Worm (Caenorhabditis elegans): ENCODE results near the gene F58F9.4.

Gene F58F9.4

ce11 chrIV:6206294-6206776, 24.5 kb upstream of the F58F9.4 start, which contains the start of gene C49A9.10:
Gene C49A9.10 (minus strand): TSS chrIV:6206344.
- TF ChIP-seq snpc-4 (tag; optimal IDR thresholded peaks at IDR 0.05) (no peak), mdl-1 (tag; optimal IDR thresholded peaks at IDR 0.05) (no peak), lin-15B (tag; optimal IDR thresholded peaks at IDR 0.05) (no peak), zip-11 (GFP tag; IDR thresholded peaks at IDR 0.05) (no peak), dmd-6 (GFP tag; IDR thresholded peaks at IDR 0.05) (no peak; the same call in 1 of the 2 replicates), mes-2 (tag; optimal IDR thresholded peaks at IDR 0.05; ENCODE audit: poor library complexity, severe bottlenecking) (peak; percentile 100), dmd-8 (GFP tag; IDR thresholded peaks at IDR 0.05) (no peak), ctbp-1 (GFP tag; IDR thresholded peaks at IDR 0.05) (0 out of 2 replicates have a peak, but pooled peaks have one; percentile 28), nhr-10 (tag; optimal IDR thresholded peaks at IDR 0.05) (no peak), ZK546.5 (tag; optimal IDR thresholded peaks at IDR 0.05) (no peak), madf-5 (GFP tag; IDR thresholded peaks at IDR 0.05) (no peak), nhr-48 (tag; optimal IDR thresholded peaks at IDR 0.05) (peak; percentile 52), ZK337.2 (GFP tag; IDR thresholded peaks at IDR 0.05) (peak; percentile 94), dve-1 (tag; optimal IDR thresholded peaks at IDR 0.05; ENCODE audit: insufficient read depth) (peak; percentile 73), cey-2 (tag; optimal IDR thresholded peaks at IDR 0.05; ENCODE audit: borderline replicate concordance, insufficient read depth) (no peak), Y105C5A.15 (GFP tag; IDR thresholded peaks at IDR 0.05) (no peak), Y5F2A.4 (GFP tag; optimal IDR thresholded peaks at IDR 0.05) (no peak), egl-27 (tag; optimal IDR thresholded peaks at IDR 0.05) (no peak), F10B5.3 (tag; optimal IDR thresholded peaks at IDR 0.05) (peak; percentile 59), set-16 (GFP tag; IDR thresholded peaks at IDR 0.05) (no peak), arid-1 (GFP tag; conservative IDR thresholded peaks at IDR 0.05) (no peak), aly-2 (tag; optimal IDR thresholded peaks at IDR 0.05) (no peak), madf-9 (GFP tag; conservative IDR thresholded peaks at IDR 0.05) (no peak), mdt-29 (GFP tag; IDR thresholded peaks at IDR 0.05) (peak; percentile 71), gei-8 (GFP tag; optimal IDR thresholded peaks at IDR 0.05) (no peak), nhr-102 (tag; optimal IDR thresholded peaks at IDR 0.05) (peak; percentile 74), hmg-1.1 (GFP tag; IDR thresholded peaks at IDR 0.05) (no peak), lin-38 (GFP tag; IDR thresholded peaks at IDR 0.05) (peak; percentile 76; the same call in 1 of the 2 replicates), zfp-3 (GFP tag; conservative IDR thresholded peaks at IDR 0.05) (no peak), F49E8.2 (tag; optimal IDR thresholded peaks at IDR 0.05; ENCODE audit: borderline replicate concordance) (peak; percentile 82), nhr-111 (GFP tag; optimal IDR thresholded peaks at IDR 0.05) (no peak), lin-29 (GFP tag; IDR thresholded peaks at IDR 0.05) (no peak), nhr-77 (tag; optimal IDR thresholded peaks at IDR 0.05) (peak; percentile 59), spr-3 (GFP tag; optimal IDR thresholded peaks at IDR 0.05) (no peak), unc-39 (tag; optimal IDR thresholded peaks at IDR 0.05) (no peak), lin-13 (GFP tag; optimal IDR thresholded peaks at IDR 0.05) (peak; percentile 36), zag-1 (tag; optimal IDR thresholded peaks at IDR 0.05) (no peak), ama-1 (optimal IDR thresholded peaks at IDR 0.05) (no peak), zfp-2 (tag; optimal IDR thresholded peaks at IDR 0.05) (no peak), lsy-2 (tag; optimal IDR thresholded peaks at IDR 0.05) (peak in 1 of 2 experiments; percentile 89), zip-2 (tag; optimal IDR thresholded peaks at IDR 0.05) (no peak), F37D6.2 (tag; optimal IDR thresholded peaks at IDR 0.05) (peak; percentile 33), nhr-41 (GFP tag; IDR thresholded peaks at IDR 0.05) (no peak), ceh-20 (GFP tag; IDR thresholded peaks at IDR 0.05) (no peak; the same call in 1 of the 2 replicates), tra-1 (GFP tag; IDR thresholded peaks at IDR 0.05) (peak; percentile 73; the same call in 1 of the 2 replicates), duxl-1 (tag; optimal IDR thresholded peaks at IDR 0.05; ENCODE audit: poor library complexity) (peak; percentile 69), jun-1 (tag; optimal IDR thresholded peaks at IDR 0.05) (no peak), sdz-12 (GFP tag; optimal IDR thresholded peaks at IDR 0.05) (no peak), skn-1 (tag; optimal IDR thresholded peaks at IDR 0.05) (no peak), lir-3 (tag; optimal IDR thresholded peaks at IDR 0.05) (no peak), T20F7.1 (GFP tag; optimal IDR thresholded peaks at IDR 0.05) (peak; percentile 70)

All from whole organism, L4 larva.